Worm (Caenorhabditis elegans): ENCODE results near the gene hot-7.
A peak's percentile ranks its signal among the peaks of the same experiment; 100 is the strongest.

hot-7 gene

ce11 chrII:14243503-14243902, 32.3 kb downstream of the hot-7 start, which contains the start of gene jmjd-2:
TSS of gene jmjd-2 (minus strand) at chrII:14243603.
- peak; percentile 24 for TF ChIP-seq aha-1 (tag)
- no peak for TF ChIP-seq pqm-1 (tag; optimal IDR thresholded peaks at IDR 0.05)

ce11 chrII:14244457-14245254, 33.4 kb downstream of the hot-7 start:
- peak; percentile 49 for TF ChIP-seq dve-1 (tag; optimal IDR thresholded peaks at IDR 0.05; ENCODE audit: insufficient read depth)
- TF ChIP-seq zip-11 (GFP tag; IDR thresholded peaks at IDR 0.05) = no peak
- TF ChIP-seq T26A8.4 (GFP tag; IDR thresholded peaks at IDR 0.05) = no peak
- no peak for TF ChIP-seq T20F7.1 (GFP tag; optimal IDR thresholded peaks at IDR 0.05)
- no peak for TF ChIP-seq mdt-29 (GFP tag; IDR thresholded peaks at IDR 0.05)
- TF ChIP-seq mep-1 (tag; optimal IDR thresholded peaks at IDR 0.05) = peak; percentile 60
- no peak for TF ChIP-seq madf-5 (GFP tag; IDR thresholded peaks at IDR 0.05)
- TF ChIP-seq set-16 (GFP tag; IDR thresholded peaks at IDR 0.05) = no peak
- no peak for TF ChIP-seq lin-29 (GFP tag; IDR thresholded peaks at IDR 0.05)
- TF ChIP-seq ztf-7 (tag; optimal IDR thresholded peaks at IDR 0.05) = no peak
- peak; percentile 60 for TF ChIP-seq dpl-1 (GFP tag; optimal IDR thresholded peaks at IDR 0.05)
- TF ChIP-seq mxl-3 (GFP tag; optimal IDR thresholded peaks at IDR 0.05) = peak; percentile 72
- peak; percentile 57 for TF ChIP-seq lin-38 (GFP tag; IDR thresholded peaks at IDR 0.05)
- TF ChIP-seq F44E2.7 (GFP tag; IDR thresholded peaks at IDR 0.05) = no peak
- TF ChIP-seq fkh-10 (GFP tag; optimal IDR thresholded peaks at IDR 0.05) = no peak
- no peak for TF ChIP-seq egl-27 (tag; optimal IDR thresholded peaks at IDR 0.05)
- 0 out of 2 replicates have a peak, but pooled peaks have one; percentile 27 for TF ChIP-seq egl-43 (GFP tag; IDR thresholded peaks at IDR 0.05)
- no peak for TF ChIP-seq sdz-12 (GFP tag; optimal IDR thresholded peaks at IDR 0.05)
- peak in 1 of 2 experiments; percentile 37 for TF ChIP-seq lsy-2 (tag; optimal IDR thresholded peaks at IDR 0.05)
- TF ChIP-seq F10B5.3 (tag; optimal IDR thresholded peaks at IDR 0.05) = no peak
- TF ChIP-seq zfp-2 (tag; optimal IDR thresholded peaks at IDR 0.05) = no peak
- TF ChIP-seq dmd-8 (GFP tag; IDR thresholded peaks at IDR 0.05) = no peak
- TF ChIP-seq zag-1 (tag; optimal IDR thresholded peaks at IDR 0.05) = no peak
- no peak for TF ChIP-seq ztf-11 (tag; optimal IDR thresholded peaks at IDR 0.05)
- peak in 1 of 2 experiments; percentile 87 for TF ChIP-seq unc-62 (GFP tag; optimal IDR thresholded peaks at IDR 0.05 in 1 of 2)
- no peak for TF ChIP-seq unc-62 (tag; optimal IDR thresholded peaks at IDR 0.05)
- TF ChIP-seq daf-12 (tag; optimal IDR thresholded peaks at IDR 0.05) = no peak
- TF ChIP-seq ceh-32 (tag; optimal IDR thresholded peaks at IDR 0.05; ENCODE audit: poor library complexity) = no peak
- TF ChIP-seq snpc-4 (tag; optimal IDR thresholded peaks at IDR 0.05) = no peak
- TF ChIP-seq spr-1 (tag; optimal IDR thresholded peaks at IDR 0.05) = no peak
- no peak for TF ChIP-seq nhr-42 (GFP tag; IDR thresholded peaks at IDR 0.05)
- no peak for TF ChIP-seq ces-1 (GFP tag; optimal IDR thresholded peaks at IDR 0.05)
- TF ChIP-seq madf-9 (GFP tag; conservative IDR thresholded peaks at IDR 0.05) = no peak
- no peak for TF ChIP-seq unc-39 (tag; optimal IDR thresholded peaks at IDR 0.05)
- TF ChIP-seq ctbp-1 (GFP tag; IDR thresholded peaks at IDR 0.05) = 0 out of 2 replicates have a peak, but pooled peaks have one; percentile 7
- TF ChIP-seq D1046.2 (GFP tag; IDR thresholded peaks at IDR 0.05) = no peak
- TF ChIP-seq Y48G9A.11 (GFP tag; IDR thresholded peaks at IDR 0.05) = 0 out of 2 replicates have a peak, but pooled peaks have one; percentile 41
- TF ChIP-seq nhr-77 (tag; optimal IDR thresholded peaks at IDR 0.05) = peak; percentile 74
- no peak for TF ChIP-seq tag-97 (GFP tag; IDR thresholded peaks at IDR 0.05)
- peak; percentile 53 for TF ChIP-seq nhr-6 (tag; optimal IDR thresholded peaks at IDR 0.05)
- TF ChIP-seq ZK337.2 (GFP tag; IDR thresholded peaks at IDR 0.05) = no peak
- no peak for TF ChIP-seq php-3 (GFP tag; IDR thresholded peaks at IDR 0.05)
- no peak for TF ChIP-seq ceh-82 (tag; optimal IDR thresholded peaks at IDR 0.05)
- TF ChIP-seq F26F4.8 (GFP tag; conservative IDR thresholded peaks at IDR 0.05) = no peak
- TF ChIP-seq aly-2 (tag; optimal IDR thresholded peaks at IDR 0.05) = no peak
- TF ChIP-seq pha-4 (GFP tag; IDR thresholded peaks at IDR 0.05) = no peak
- TF ChIP-seq pha-4 (tag; optimal IDR thresholded peaks at IDR 0.05) = peak; percentile 60
- no peak for TF ChIP-seq arid-1 (GFP tag; conservative IDR thresholded peaks at IDR 0.05)
